Worm (Caenorhabditis elegans) whole organism, L4 larva: ENCODE results near the gene C05G5.7.
A peak's percentile ranks its signal among the peaks of the same experiment; 100 is the strongest.

ENCODE experiments used
- D1046.2 ChIP-seq: fragments of 200-800 bp; sonication (Bioruptor generic); IDR thresholded peaks from 2 replicates; pipeline ENCODE4 v1.3.6; 2022; ENCODE audit warnings: missing genetic modification characterization, missing compliant biosample characterization
- F37D6.2 ChIP-seq: sonication (generic microtip); optimal IDR thresholded peaks from 2 replicates; lab custom pipeline; 2016; ENCODE audit warnings: mild to moderate bottlenecking, missing genetic modification characterization, missing compliant biosample characterization
- R02D3.7 ChIP-seq: fragments of 150-350 bp; sonication (generic microtip); optimal IDR thresholded peaks from 3 replicates; lab custom pipeline; 2014; ENCODE audit warnings: missing biosample characterization, missing genetic modification characterization
- T20F7.1 ChIP-seq: fragments of 200-800 bp; sonication (Bioruptor generic); optimal IDR thresholded peaks from 2 replicates; lab custom pipeline; 2018; ENCODE audit warnings: mild to moderate bottlenecking, missing genetic modification characterization, missing compliant biosample characterization
- T26A8.4 ChIP-seq: fragments of 200-800 bp; sonication (Bioruptor generic); IDR thresholded peaks from 2 replicates; pipeline ENCODE4 v1.3.6; 2022; ENCODE audit warnings: missing genetic modification characterization, missing compliant biosample characterization
- Y105C5A.15 ChIP-seq: fragments of 200-800 bp; sonication (Bioruptor generic); IDR thresholded peaks from 2 replicates; pipeline ENCODE4 v1.3.6; 2022; ENCODE audit warnings: missing genetic modification characterization, missing compliant biosample characterization
- Y75B8A.6 ChIP-seq: fragments of 200-800 bp; sonication (Bioruptor generic); IDR thresholded peaks from 2 replicates; pipeline ENCODE4 v1.3.6; 2022; ENCODE audit warnings: missing genetic modification reagents, missing genetic modification characterization, missing compliant biosample characterization
- ZK546.5 ChIP-seq, 2 experiments: sonication (generic microtip); optimal IDR thresholded peaks; 2 replicates each; lab custom pipeline; 2017; ENCODE audit warnings: missing biosample characterization in 2 of 2, missing genetic modification characterization in 2 of 2
- aly-2 ChIP-seq: sonication (generic microtip); optimal IDR thresholded peaks from 2 replicates; lab custom pipeline; 2018; ENCODE audit warnings: missing biosample characterization, missing genetic modification characterization
- attf-4 ChIP-seq: sonication (generic microtip); optimal IDR thresholded peaks from 3 replicates; lab custom pipeline; 2017; ENCODE audit warnings: missing biosample characterization, missing genetic modification characterization
- ceh-28 ChIP-seq: fragments of 150-350 bp; optimal IDR thresholded peaks from 2 replicates; lab custom pipeline; 2014; ENCODE audit warnings: missing biosample characterization, missing genetic modification reagents, missing genetic modification characterization
- daf-12 ChIP-seq: fragments of 150-350 bp; optimal IDR thresholded peaks from 2 replicates; lab custom pipeline; 2014; ENCODE audit warnings: missing biosample characterization, missing genetic modification reagents, missing genetic modification characterization
- daf-19 ChIP-seq: fragments of 200-800 bp; sonication (Bioruptor generic); conservative IDR thresholded peaks from 2 replicates; pipeline ENCODE4 v1.3.6; 2022; ENCODE audit warnings: missing genetic modification characterization, missing compliant biosample characterization
- daf-8 ChIP-seq: fragments of 200-800 bp; sonication (Bioruptor generic); IDR thresholded peaks from 2 replicates; pipeline ENCODE4 v1.3.6; 2022; ENCODE audit warnings: missing genetic modification characterization, missing compliant biosample characterization
- dmd-6 ChIP-seq: fragments of 200-800 bp; sonication (Bioruptor generic); IDR thresholded peaks from 2 replicates; pipeline ENCODE4 v1.3.6; 2022; ENCODE audit warnings: missing genetic modification reagents, missing genetic modification characterization, missing compliant biosample characterization
- dve-1 ChIP-seq: sonication (generic microtip); optimal IDR thresholded peaks from 2 replicates; lab custom pipeline; 2017; ENCODE audit warnings: antibody characterized with exemption, mild to moderate bottlenecking, missing genetic modification characterization, missing compliant biosample characterization; ENCODE audit not compliant: insufficient read depth
- fkh-10 ChIP-seq: fragments of 150-350 bp; optimal IDR thresholded peaks from 2 replicates; lab custom pipeline; 2014; ENCODE audit warnings: missing biosample characterization, missing genetic modification reagents, missing genetic modification characterization
- gei-8 ChIP-seq: fragments of 200-800 bp; sonication (Bioruptor generic); optimal IDR thresholded peaks from 2 replicates; lab custom pipeline; 2018; ENCODE audit warnings: mild to moderate bottlenecking, missing genetic modification characterization, missing compliant biosample characterization
- hmg-1.1 ChIP-seq: fragments of 200-800 bp; sonication (Bioruptor generic); IDR thresholded peaks from 2 replicates; pipeline ENCODE4 v1.3.6; 2022; ENCODE audit warnings: missing genetic modification reagents, missing genetic modification characterization, missing compliant biosample characterization
- lin-1 ChIP-seq: fragments of 200-800 bp; sonication (Bioruptor generic); IDR thresholded peaks from 2 replicates; pipeline ENCODE4 v1.3.6; 2022; ENCODE audit warnings: missing genetic modification reagents, missing genetic modification characterization, missing compliant biosample characterization
- lin-13 ChIP-seq: fragments of 150-350 bp; optimal IDR thresholded peaks from 2 replicates; lab custom pipeline; 2014; ENCODE audit warnings: missing biosample characterization, missing genetic modification reagents, missing genetic modification characterization
- lin-29 ChIP-seq: fragments of 200-800 bp; sonication (Bioruptor generic); IDR thresholded peaks from 2 replicates; pipeline ENCODE4 v1.3.6; 2022; ENCODE audit warnings: missing genetic modification reagents, missing genetic modification characterization, missing compliant biosample characterization
- madf-5 ChIP-seq, 2 experiments: fragments of 200-800 bp; sonication (Bioruptor generic); IDR thresholded peaks; 2 replicates each; pipeline ENCODE4 v1.3.6; 2022; ENCODE audit warnings: missing compliant biosample characterization in 2 of 2, missing genetic modification characterization in 2 of 2
- madf-9 ChIP-seq: fragments of 200-800 bp; sonication (Bioruptor generic); conservative IDR thresholded peaks from 2 replicates; pipeline ENCODE4 v1.3.6; 2022; ENCODE audit warnings: missing genetic modification reagents, missing genetic modification characterization, missing compliant biosample characterization
- mep-1 ChIP-seq: fragments of 150-350 bp; sonication (generic microtip); optimal IDR thresholded peaks from 3 replicates; lab custom pipeline; 2014; ENCODE audit warnings: missing biosample characterization, missing genetic modification characterization
- mxl-3 ChIP-seq: fragments of 200-800 bp; sonication (Bioruptor generic); optimal IDR thresholded peaks from 2 replicates; lab custom pipeline; 2018; ENCODE audit warnings: mild to moderate bottlenecking, missing genetic modification characterization, missing compliant biosample characterization
- nhr-10 ChIP-seq: fragments of 150-350 bp; optimal IDR thresholded peaks from 2 replicates; lab custom pipeline; 2014; ENCODE audit warnings: missing biosample characterization, missing genetic modification characterization
- nhr-102 ChIP-seq: sonication (generic microtip); optimal IDR thresholded peaks from 2 replicates; lab custom pipeline; 2016; ENCODE audit warnings: mild to moderate bottlenecking, missing genetic modification characterization, moderate library complexity, missing compliant biosample characterization
- nhr-11 ChIP-seq: fragments of 150-350 bp; optimal IDR thresholded peaks from 2 replicates; lab custom pipeline; 2014; ENCODE audit warnings: missing biosample characterization, missing genetic modification characterization
- nhr-25 ChIP-seq: sonication (generic microtip); optimal IDR thresholded peaks from 2 replicates; lab custom pipeline; 2017; ENCODE audit warnings: missing genetic modification characterization, mild to moderate bottlenecking, missing compliant biosample characterization, antibody characterized with exemption, moderate library complexity, borderline replicate concordance; ENCODE audit not compliant: insufficient read depth
- nhr-42 ChIP-seq: fragments of 200-800 bp; sonication (Bioruptor generic); IDR thresholded peaks from 2 replicates; pipeline ENCODE4 v1.3.6; 2022; ENCODE audit warnings: missing genetic modification characterization, missing compliant biosample characterization
- nhr-48 ChIP-seq: sonication (generic microtip); optimal IDR thresholded peaks from 2 replicates; lab custom pipeline; 2016; ENCODE audit warnings: mild to moderate bottlenecking, missing genetic modification characterization, missing compliant biosample characterization
- nhr-76 ChIP-seq: fragments of 150-350 bp; optimal IDR thresholded peaks from 2 replicates; lab custom pipeline; 2014; ENCODE audit warnings: missing biosample characterization, missing genetic modification characterization
- pha-4 ChIP-seq, 2 experiments: fragments of 150-350 bp in 1 of 2; fragments of 200-800 bp in 1 of 2; sonication (Bioruptor generic) in 1 of 2; IDR thresholded peaks in 1 of 2; optimal IDR thresholded peaks in 1 of 2; 2 replicates each; pipeline versions ENCODE4 v1.3.6 to Lab custom; 2014 to 2022; ENCODE audit warnings: missing genetic modification characterization in 2 of 2, missing genetic modification reagents in 2 of 2, missing biosample characterization in 1 of 2, missing compliant biosample characterization in 1 of 2
- pqm-1 ChIP-seq: sonication (generic microtip); optimal IDR thresholded peaks from 2 replicates; lab custom pipeline; 2017; ENCODE audit warnings: missing biosample characterization, missing genetic modification characterization
- set-16 ChIP-seq: fragments of 200-800 bp; sonication (Bioruptor generic); IDR thresholded peaks from 2 replicates; pipeline ENCODE4 v1.3.6; 2022; ENCODE audit warnings: missing genetic modification reagents, missing genetic modification characterization, missing compliant biosample characterization
- skn-1 ChIP-seq: fragments of 150-350 bp; optimal IDR thresholded peaks from 2 replicates; lab custom pipeline; 2014; ENCODE audit warnings: missing biosample characterization, missing genetic modification characterization
- snpc-1.2 ChIP-seq: fragments of 200-800 bp; sonication (Bioruptor generic); IDR thresholded peaks from 2 replicates; pipeline ENCODE4 v1.3.6; 2022; ENCODE audit warnings: missing genetic modification reagents, missing genetic modification characterization, missing compliant biosample characterization
- spr-3 ChIP-seq: fragments of 200-800 bp; sonication (Bioruptor generic); optimal IDR thresholded peaks from 2 replicates; lab custom pipeline; 2018; ENCODE audit warnings: mild to moderate bottlenecking, missing genetic modification characterization, missing compliant biosample characterization
- unc-62 ChIP-seq, 3 experiments: fragments of 150-350 bp in 1 of 3; sonication (generic microtip); optimal IDR thresholded peaks in 2 of 3; peaks in 1 of 3; 1 replicate in 1 of 3; 2 replicates in 2 of 3; lab custom pipeline; 2014 to 2017; ENCODE audit warnings: missing biosample characterization in 3 of 3, missing genetic modification characterization in 3 of 3, missing genetic modification reagents in 3 of 3, missing genotype in 1 of 3
- vab-7 ChIP-seq: fragments of 200-800 bp; sonication (Bioruptor generic); IDR thresholded peaks from 2 replicates; pipeline ENCODE4 v1.3.6; 2022; ENCODE audit warnings: missing genetic modification reagents, missing genetic modification characterization, missing compliant biosample characterization
- zag-1 ChIP-seq: fragments of 150-350 bp; optimal IDR thresholded peaks from 2 replicates; lab custom pipeline; 2014; ENCODE audit warnings: missing biosample characterization, missing genetic modification characterization
- zfp-3 ChIP-seq: fragments of 200-800 bp; sonication (Bioruptor generic); conservative IDR thresholded peaks from 2 replicates; pipeline ENCODE4 v1.3.6; 2022; ENCODE audit warnings: missing genetic modification reagents, missing genetic modification characterization, missing compliant biosample characterization

Gene C05G5.7

DNA sequence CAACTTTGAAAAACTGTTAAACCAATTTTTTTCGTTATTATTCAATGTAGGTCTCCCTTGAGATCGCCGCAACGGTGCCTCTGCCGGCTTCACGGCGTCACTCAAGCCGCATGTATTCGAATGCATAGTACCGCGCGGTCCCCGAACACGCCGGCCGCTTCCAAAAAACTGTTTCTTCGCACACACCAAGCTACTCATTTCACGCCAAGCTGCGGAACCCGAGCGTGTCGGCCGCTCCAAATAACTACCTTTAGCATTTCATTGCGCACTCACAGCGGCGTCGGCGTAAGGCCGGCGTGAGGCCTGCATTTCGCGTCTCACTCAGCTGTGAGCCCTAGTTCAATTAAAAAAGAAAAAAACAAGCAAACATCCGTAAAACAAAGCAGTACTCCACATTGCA, 13.0 kb upstream of the C05G5.7 start (continued):
- no peak for TF ChIP-seq daf-19 (GFP tag; lab: Robert Waterston, UW)
- no peak for TF ChIP-seq snpc-1.2 (GFP tag; lab: Robert Waterston, UW)
- TF ChIP-seq zfp-3 = no peak
- peak; percentile 69 for TF ChIP-seq set-16 (GFP tag; lab: Robert Waterston, UW)
- peak; percentile 8; the same call in 1 of the 2 replicates for TF ChIP-seq T26A8.4 (GFP tag; lab: Robert Waterston, UW)
- no peak for TF ChIP-seq unc-62 (GFP tag; optimal IDR thresholded peaks at IDR 0.05 in 1 of 2; lab: Kevin White, UChicago)
- TF ChIP-seq unc-62 (tag; optimal IDR thresholded peaks at IDR 0.05; lab: Kevin White, UChicago) = no peak
- TF ChIP-seq gei-8 = no peak
- TF ChIP-seq skn-1 (tag; lab: Kevin White, UChicago) = no peak
- no peak for TF ChIP-seq pha-4 (GFP tag; IDR thresholded peaks at IDR 0.05; lab: Robert Waterston, UW)
- no peak for TF ChIP-seq pha-4 (tag; optimal IDR thresholded peaks at IDR 0.05; lab: Kevin White, UChicago)
- no peak for TF ChIP-seq mep-1 (tag; lab: Kevin White, UChicago)
- no peak for TF ChIP-seq lin-13 (GFP tag; lab: Kevin White, UChicago)
- TF ChIP-seq hmg-1.1 = peak; percentile 35; the same call in 1 of the 2 replicates

DNA sequence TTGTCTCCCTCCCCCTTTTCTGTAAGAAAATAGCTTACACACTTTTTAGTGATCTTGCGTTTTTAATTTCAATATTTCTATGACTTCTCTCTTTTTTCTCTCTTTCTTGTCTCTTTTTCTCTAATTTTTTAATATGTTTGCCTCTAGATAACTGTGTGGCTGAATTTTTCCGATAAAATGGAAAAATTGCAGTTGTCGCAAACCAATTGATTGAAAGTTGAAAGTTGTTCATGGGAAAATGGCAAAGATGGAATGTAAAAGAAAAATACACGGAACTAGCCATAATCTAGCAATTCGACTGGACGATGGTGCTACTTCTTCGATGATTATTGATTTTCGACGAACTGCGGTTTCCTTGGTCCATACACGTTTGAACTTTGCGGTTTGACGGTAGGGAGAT, 12.3 kb upstream of the C05G5.7 start:
- peak; percentile 28 for TF ChIP-seq pqm-1 (tag; lab: Kevin White, UChicago)
- TF ChIP-seq dve-1 (tag; lab: Kevin White, UChicago) = peak; percentile 15
- TF ChIP-seq dmd-6 = peak; percentile 19; the same call in 1 of the 2 replicates
- TF ChIP-seq T26A8.4 (GFP tag; lab: Robert Waterston, UW) = no peak
- TF ChIP-seq daf-19 (GFP tag; lab: Robert Waterston, UW) = no peak
- TF ChIP-seq, all 104 proteins: peak for 3

DNA sequence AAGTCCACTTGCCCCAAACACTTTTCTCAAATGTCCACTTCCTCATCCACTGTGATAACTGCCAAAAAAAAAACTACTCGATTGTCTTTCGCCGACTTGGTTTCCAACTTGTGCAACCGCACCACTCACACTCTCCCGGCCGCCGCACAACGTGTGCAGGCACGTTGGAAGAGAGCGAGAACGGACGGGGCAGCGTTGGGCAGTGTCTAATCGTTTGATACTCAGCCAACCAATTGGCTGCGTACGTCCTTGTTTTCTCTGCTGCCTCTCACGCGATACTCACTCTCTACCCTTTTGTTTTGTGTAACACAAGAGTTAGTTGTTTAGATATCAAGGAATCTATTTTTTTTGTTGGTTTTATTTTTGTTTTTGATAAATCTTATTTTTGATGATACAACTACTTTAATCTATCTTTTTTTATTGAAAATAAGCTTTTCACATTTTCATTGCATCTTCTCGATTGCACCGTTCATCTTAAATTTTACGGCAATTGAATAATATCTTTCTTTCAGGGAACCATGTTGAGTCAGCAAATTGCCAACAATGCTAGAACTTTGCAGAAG, 10.0 kb upstream of the C05G5.7 start, which contains the start of gene sucl-1:
sucl-1 (plus strand) TSS at position 513 of the 563 bp plus-strand sequence.
- TF ChIP-seq ceh-28 (tag; lab: Kevin White, UChicago) = peak; percentile 21
- no peak for TF ChIP-seq nhr-76 (tag; lab: Kevin White, UChicago)
- peak; percentile 69 for TF ChIP-seq nhr-102 (tag; lab: Kevin White, UChicago)
- peak; percentile 91 for TF ChIP-seq hmg-1.1
- peak; percentile 86 for TF ChIP-seq nhr-11
- TF ChIP-seq madf-5 (GFP tag; IDR thresholded peaks at IDR 0.05; lab: Robert Waterston, UW) = no peak
- TF ChIP-seq R02D3.7 (tag; lab: Kevin White, UChicago) = no peak
- TF ChIP-seq F37D6.2 (tag; lab: Kevin White, UChicago) = peak; percentile 23
- no peak for TF ChIP-seq gei-8
- TF ChIP-seq lin-13 (GFP tag; lab: Kevin White, UChicago) = peak; percentile 91
- no peak for TF ChIP-seq spr-3 (GFP tag; lab: Kevin White, UChicago)
- TF ChIP-seq madf-9 (GFP tag; lab: Robert Waterston, UW) = no peak; the same call in 1 of the 2 replicates
- TF ChIP-seq nhr-42 (GFP tag; lab: Robert Waterston, UW) = no peak
- TF ChIP-seq zfp-3 = no peak
- peak; percentile 85 for TF ChIP-seq nhr-25
- no peak for TF ChIP-seq Y105C5A.15 (GFP tag; lab: Robert Waterston, UW)
- TF ChIP-seq nhr-10 (tag; lab: Kevin White, UChicago) = no peak
- TF ChIP-seq D1046.2 = no peak
- TF ChIP-seq daf-19 (GFP tag; lab: Robert Waterston, UW) = no peak
- TF ChIP-seq dve-1 (tag; lab: Kevin White, UChicago) = peak; percentile 93
- TF ChIP-seq nhr-48 (tag; lab: Kevin White, UChicago) = peak; percentile 74
- TF ChIP-seq unc-62 (GFP tag; optimal IDR thresholded peaks at IDR 0.05 in 1 of 2; lab: Kevin White, UChicago) = peak in 1 of 2 experiments; percentile 94
- TF ChIP-seq unc-62 (tag; optimal IDR thresholded peaks at IDR 0.05; lab: Kevin White, UChicago) = no peak
- TF ChIP-seq aly-2 (tag; lab: Kevin White, UChicago) = no peak
- no peak for TF ChIP-seq attf-4 (tag; lab: Kevin White, UChicago)
- TF ChIP-seq lin-29 (GFP tag; lab: Robert Waterston, UW) = no peak
- TF ChIP-seq Y75B8A.6 (GFP tag; lab: Robert Waterston, UW) = no peak
- TF ChIP-seq fkh-10 (GFP tag; lab: Kevin White, UChicago) = peak; percentile 62
- no peak for TF ChIP-seq daf-8 (GFP tag; lab: Robert Waterston, UW)
- TF ChIP-seq skn-1 (tag; lab: Kevin White, UChicago) = no peak
- no peak for TF ChIP-seq zag-1 (tag; lab: Kevin White, UChicago)
- peak; percentile 35; the same call in 1 of the 2 replicates for TF ChIP-seq vab-7 (GFP tag; lab: Robert Waterston, UW)
- no peak for TF ChIP-seq ZK546.5 (tag; optimal IDR thresholded peaks at IDR 0.05; lab: Kevin White, UChicago)
- peak; percentile 79 for TF ChIP-seq T20F7.1 (GFP tag; lab: Kevin White, UChicago)
- TF ChIP-seq mxl-3 (GFP tag; lab: Kevin White, UChicago) = peak; percentile 100
- peak; percentile 83 for TF ChIP-seq lin-1 (GFP tag; lab: Robert Waterston, UW)
- TF ChIP-seq daf-12 (tag; lab: Kevin White, UChicago) = no peak
- peak; percentile 87 for TF ChIP-seq dmd-6
